Fruit fly (Drosophila melanogaster) whole organism, adult: ENCODE results near the gene fal.

Experiments used
- CG5204 ChIP-seq: fragments of 200-800 bp; sonication (Bioruptor generic); optimal IDR thresholded peaks from 2 replicates; lab custom pipeline; 2016; ENCODE audit warnings: missing biosample characterization, missing genetic modification characterization
- tj ChIP-seq: fragments of 200-800 bp; sonication (Bioruptor generic); optimal IDR thresholded peaks from 3 replicates; lab custom pipeline; 2017; ENCODE audit warnings: missing biosample characterization, mild to moderate bottlenecking, missing genetic modification characterization, moderate library complexity
- toe ChIP-seq: fragments of 200-800 bp; sonication (Bioruptor generic); optimal IDR thresholded peaks from 2 replicates; lab custom pipeline; 2016; ENCODE audit warnings: missing biosample characterization, missing genetic modification characterization

DNA sequence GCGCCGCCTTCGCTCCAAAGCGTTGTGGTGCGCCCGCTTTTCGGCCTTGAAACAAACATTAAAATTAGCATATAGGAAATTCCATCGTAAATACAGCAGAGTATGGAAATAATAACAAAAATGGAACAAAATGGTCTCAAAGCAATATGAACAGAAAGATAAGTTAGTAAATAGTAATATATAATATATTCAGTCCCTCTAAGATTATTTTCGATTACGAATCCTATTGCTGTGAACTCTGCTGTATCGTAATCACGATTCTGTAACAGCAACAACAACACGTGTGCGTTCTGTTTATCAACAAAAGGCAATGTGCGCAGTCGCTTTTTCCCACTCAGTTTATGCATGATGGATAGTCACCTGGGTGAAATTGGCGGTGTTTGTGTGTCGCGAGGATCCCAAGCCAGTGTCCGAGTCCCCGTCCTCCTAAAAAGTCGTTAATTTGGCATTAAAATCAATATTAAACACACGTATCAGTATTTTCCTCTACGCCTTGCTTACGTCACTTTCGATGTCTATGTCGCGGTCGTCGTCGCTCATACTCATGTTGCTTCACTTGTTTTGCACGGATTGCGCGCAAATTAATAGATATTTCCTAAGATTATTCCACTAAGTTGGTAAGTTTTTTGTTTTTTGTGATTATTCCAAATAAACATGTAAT lies 30.8 kb upstream of the fal start, which contains the start of the genes CG42374 and Mettl5:
- TF ChIP-seq tj (GFP tag; lab: Kevin White, UChicago) (no peak), CG5204 (no peak), toe (GFP tag; lab: Kevin White, UChicago) (no peak)
